Fruit fly (Drosophila melanogaster) whole organism, embryonic: ENCODE measurements around the gene CG8526.

Experiments
- Abd-B ChIP-seq: fragments of 200-800 bp; sonication (Bioruptor generic); optimal IDR thresholded peaks from 2 replicates; lab custom pipeline; 2018; ENCODE audit warnings: missing biosample characterization, mild to moderate bottlenecking, missing genetic modification characterization, moderate library complexity
- BEAF-32 ChIP-seq: fragments of 200-800 bp; sonication (Bioruptor generic); optimal IDR thresholded peaks from 3 replicates; lab custom pipeline; 2017; ENCODE audit warnings: missing biosample characterization, missing genetic modification characterization, mild to moderate bottlenecking, moderate library complexity, missing genetic modification reagents
- Bdp1 ChIP-seq: fragments of 200-800 bp; sonication (Bioruptor generic); optimal IDR thresholded peaks from 3 replicates; lab custom pipeline; 2016; ENCODE audit warnings: missing biosample characterization, missing genetic modification characterization
- CG10267 ChIP-seq: fragments of 200-800 bp; sonication (Bioruptor generic); optimal IDR thresholded peaks from 2 replicates; lab custom pipeline; 2018; ENCODE audit warnings: missing biosample characterization, mild to moderate bottlenecking, missing genetic modification characterization, moderate library complexity
- CG13775 ChIP-seq: fragments of 200-800 bp; sonication (Bioruptor generic); optimal IDR thresholded peaks from 3 replicates; lab custom pipeline; 2017; ENCODE audit warnings: missing biosample characterization, mild to moderate bottlenecking, missing genetic modification characterization
- CG14667 ChIP-seq: fragments of 200-800 bp; sonication (Bioruptor generic); IDR thresholded peaks from 2 replicates; pipeline ENCODE4 v1.3.6; 2022; ENCODE audit warnings: missing biosample characterization, missing genetic modification characterization
- CG15073 ChIP-seq: fragments of 200-800 bp; sonication (Bioruptor generic); optimal IDR thresholded peaks from 2 replicates; lab custom pipeline; 2016; ENCODE audit warnings: missing biosample characterization, missing genetic modification characterization
- CG15479 ChIP-seq: fragments of 200-800 bp; sonication (Bioruptor generic); optimal IDR thresholded peaks from 3 replicates; lab custom pipeline; 2019; ENCODE audit warnings: missing biosample characterization, mild to moderate bottlenecking, missing genetic modification characterization, moderate library complexity
- CG1603 ChIP-seq: fragments of 200-800 bp; sonication (Bioruptor generic); optimal IDR thresholded peaks from 2 replicates; lab custom pipeline; 2019; ENCODE audit warnings: missing biosample characterization, mild to moderate bottlenecking, missing genetic modification characterization, moderate library complexity
- CG16813 ChIP-seq: fragments of 200-800 bp; sonication (Bioruptor generic); IDR thresholded peaks from 3 replicates; pipeline ENCODE4 v1.3.6; 2022; ENCODE audit warnings: missing biosample characterization, missing genetic modification characterization; ENCODE audit not compliant: partially characterized antibody
- CG16863 ChIP-seq: fragments of 200-800 bp; sonication (Bioruptor generic); optimal IDR thresholded peaks from 3 replicates; lab custom pipeline; 2016; ENCODE audit warnings: missing biosample characterization, missing genetic modification characterization
- CG17361 ChIP-seq: fragments of 200-800 bp; sonication (Bioruptor generic); IDR thresholded peaks from 3 replicates; pipeline ENCODE4 v1.3.6; 2022; ENCODE audit warnings: missing biosample characterization, missing genetic modification characterization
- CG3407 ChIP-seq: fragments of 200-800 bp; sonication (Bioruptor generic); optimal IDR thresholded peaks from 2 replicates; lab custom pipeline; 2018; ENCODE audit warnings: missing biosample characterization, mild to moderate bottlenecking, missing genetic modification characterization
- CG34422 ChIP-seq: fragments of 200-800 bp; sonication (Bioruptor generic); IDR thresholded peaks from 3 replicates; pipeline ENCODE4 v1.3.6; 2022; ENCODE audit warnings: missing biosample characterization, missing genetic modification characterization
- CG42726 ChIP-seq: fragments of 200-800 bp; sonication (Bioruptor generic); IDR thresholded peaks from 2 replicates; pipeline ENCODE4 v1.3.6; 2022; ENCODE audit warnings: missing biosample characterization, missing genetic modification characterization; ENCODE audit not compliant: partially characterized antibody
- CG7271 ChIP-seq: fragments of 200-800 bp; sonication (Bioruptor generic); optimal IDR thresholded peaks from 2 replicates; lab custom pipeline; 2018; ENCODE audit warnings: missing biosample characterization, mild to moderate bottlenecking, missing genetic modification characterization, moderate library complexity
- CG7963 ChIP-seq: fragments of 200-800 bp; sonication (Bioruptor generic); IDR thresholded peaks from 3 replicates; pipeline ENCODE4 v1.3.6; 2022; ENCODE audit warnings: missing biosample characterization, missing genetic modification characterization; ENCODE audit not compliant: partially characterized antibody
- CG9727 ChIP-seq: fragments of 200-800 bp; sonication (Bioruptor generic); optimal IDR thresholded peaks from 3 replicates; lab custom pipeline; 2017; ENCODE audit warnings: missing biosample characterization, mild to moderate bottlenecking, missing genetic modification characterization
- CG9817 ChIP-seq: fragments of 200-800 bp; sonication (Bioruptor generic); optimal IDR thresholded peaks from 2 replicates; lab custom pipeline; 2018; ENCODE audit warnings: missing biosample characterization, mild to moderate bottlenecking, missing genetic modification characterization, moderate library complexity
- CoRest ChIP-seq: fragments of 200-800 bp; sonication (Bioruptor generic); optimal IDR thresholded peaks from 3 replicates; lab custom pipeline; 2018; ENCODE audit warnings: missing biosample characterization, mild to moderate bottlenecking, missing genetic modification characterization, moderate library complexity
- Dek ChIP-seq: fragments of 200-800 bp; sonication (Bioruptor generic); optimal IDR thresholded peaks from 3 replicates; lab custom pipeline; 2019; ENCODE audit warnings: missing biosample characterization, mild to moderate bottlenecking, missing genetic modification characterization, moderate library complexity
- Ets65A ChIP-seq: fragments of 200-800 bp; sonication (Bioruptor generic); peaks from one replicate; lab custom pipeline; 2016; ENCODE audit warnings: missing biosample characterization, missing genetic modification characterization
- Ets97D ChIP-seq: fragments of 200-800 bp; sonication (Bioruptor generic); optimal IDR thresholded peaks from 3 replicates; lab custom pipeline; 2016; ENCODE audit warnings: missing biosample characterization, missing genetic modification characterization
- Gsc ChIP-seq: fragments of 200-800 bp; sonication (Bioruptor generic); IDR thresholded peaks from 2 replicates; pipeline ENCODE4 v1.3.6; 2022; ENCODE audit warnings: missing biosample characterization, missing genetic modification characterization
- HLHmδ ChIP-seq: fragments of 200-800 bp; sonication (Bioruptor generic); optimal IDR thresholded peaks from 2 replicates; lab custom pipeline; 2018; ENCODE audit warnings: missing biosample characterization, mild to moderate bottlenecking, missing genetic modification characterization, moderate library complexity
- Nf-YC ChIP-seq: fragments of 200-800 bp; optimal IDR thresholded peaks from 3 replicates; lab custom pipeline; 2019; ENCODE audit warnings: missing biosample characterization, mild to moderate bottlenecking, missing genetic modification characterization, moderate library complexity
- PHDP ChIP-seq: fragments of 200-800 bp; sonication (Bioruptor generic); optimal IDR thresholded peaks from 3 replicates; lab custom pipeline; 2018; ENCODE audit warnings: missing biosample characterization, mild to moderate bottlenecking, missing genetic modification characterization, moderate library complexity
- Pdp1 ChIP-seq, 2 experiments: fragments of 200-800 bp; sonication (Bioruptor generic); optimal IDR thresholded peaks; 3 replicates each; lab custom pipeline; 2016; ENCODE audit warnings: missing biosample characterization in 2 of 2, missing genetic modification characterization in 2 of 2, mild to moderate bottlenecking in 1 of 2, moderate library complexity in 1 of 2
- Ptx1 ChIP-seq: fragments of 200-800 bp; sonication (Bioruptor generic); IDR thresholded peaks from 2 replicates; pipeline ENCODE4 v1.3.6; 2022; ENCODE audit warnings: missing biosample characterization, missing genetic modification characterization
- Ravus ChIP-seq: fragments of 200-800 bp; sonication (Bioruptor generic); IDR thresholded peaks from 2 replicates; pipeline ENCODE4 v1.3.6; 2022; ENCODE audit warnings: missing biosample characterization, missing genetic modification characterization
- bcd ChIP-seq: fragments of 200-800 bp; sonication (Bioruptor generic); optimal IDR thresholded peaks from 2 replicates; lab custom pipeline; 2017; ENCODE audit warnings: missing biosample characterization, mild to moderate bottlenecking, missing genetic modification characterization
- btn ChIP-seq: fragments of 200-800 bp; sonication (Bioruptor generic); optimal IDR thresholded peaks from 2 replicates; lab custom pipeline; 2016; ENCODE audit warnings: missing biosample characterization, missing genetic modification characterization
- chinmo ChIP-seq: fragments of 200-800 bp; sonication (Bioruptor generic); IDR thresholded peaks from 4 replicates; pipeline ENCODE4 v1.3.6; 2022; ENCODE audit warnings: missing biosample characterization, missing genetic modification characterization; ENCODE audit not compliant: partially characterized antibody
- corto ChIP-seq: fragments of 200-800 bp; sonication (Bioruptor generic); optimal IDR thresholded peaks from 2 replicates; lab custom pipeline; 2016; ENCODE audit warnings: missing biosample characterization, mild to moderate bottlenecking, missing genetic modification characterization, moderate library complexity
- eyg ChIP-seq: fragments of 200-800 bp; sonication (Bioruptor generic); optimal IDR thresholded peaks from 3 replicates; lab custom pipeline; 2016; ENCODE audit warnings: missing biosample characterization, missing genetic modification characterization
- fd96Cb ChIP-seq: fragments of 200-800 bp; sonication (Bioruptor generic); optimal IDR thresholded peaks from 2 replicates; lab custom pipeline; 2018; ENCODE audit warnings: missing biosample characterization, mild to moderate bottlenecking, missing genetic modification characterization, moderate library complexity
- gcm ChIP-seq: fragments of 200-800 bp; sonication (Bioruptor generic); optimal IDR thresholded peaks from 2 replicates; lab custom pipeline; 2019; ENCODE audit warnings: missing biosample characterization, mild to moderate bottlenecking, missing genetic modification characterization, moderate library complexity
- gsb ChIP-seq: fragments of 200-800 bp; sonication (Bioruptor generic); IDR thresholded peaks from 2 replicates; pipeline ENCODE4 v1.3.6; 2022; ENCODE audit warnings: missing biosample characterization, missing genetic modification characterization
- hbn ChIP-seq: fragments of 200-800 bp; sonication (Bioruptor generic); IDR thresholded peaks from 2 replicates; pipeline ENCODE4 v1.3.6; 2022; ENCODE audit warnings: missing biosample characterization, missing genetic modification characterization; ENCODE audit not compliant: partially characterized antibody
- hth ChIP-seq: fragments of >200 bp; optimal IDR thresholded peaks from 2 replicates; lab custom pipeline; 2017; ENCODE audit warnings: inconsistent platforms
- jigr1 ChIP-seq: fragments of 200-800 bp; sonication (Bioruptor generic); IDR thresholded peaks from 3 replicates; pipeline ENCODE4 v1.3.6; 2022; ENCODE audit warnings: missing biosample characterization, missing genetic modification characterization
- jing ChIP-seq: fragments of 200-800 bp; sonication (Bioruptor generic); optimal IDR thresholded peaks from 2 replicates; lab custom pipeline; 2018; ENCODE audit warnings: missing biosample characterization, mild to moderate bottlenecking, missing genetic modification characterization
- mld ChIP-seq: fragments of 200-800 bp; sonication (Bioruptor generic); IDR thresholded peaks from 3 replicates; pipeline ENCODE4 v1.3.6; 2022; ENCODE audit warnings: missing biosample characterization, missing genetic modification characterization; ENCODE audit not compliant: partially characterized antibody
- seq ChIP-seq: fragments of 200-800 bp; sonication (Bioruptor generic); IDR thresholded peaks from 2 replicates; pipeline ENCODE4 v1.3.6; 2022; ENCODE audit warnings: missing biosample characterization, missing genetic modification characterization
- sima ChIP-seq: fragments of 200-800 bp; sonication (Bioruptor generic); optimal IDR thresholded peaks from 2 replicates; lab custom pipeline; 2016; ENCODE audit warnings: missing biosample characterization, missing genetic modification characterization
- unc-4 ChIP-seq: fragments of 200-800 bp; sonication (Bioruptor generic); IDR thresholded peaks from 2 replicates; pipeline ENCODE4 v1.3.6; 2022; ENCODE audit warnings: missing biosample characterization, missing genetic modification characterization; ENCODE audit not compliant: partially characterized antibody
- vnd ChIP-seq: fragments of 200-800 bp; sonication (Bioruptor generic); IDR thresholded peaks from 3 replicates; pipeline ENCODE4 v1.3.6; 2022; ENCODE audit warnings: missing biosample characterization, missing genetic modification characterization; ENCODE audit not compliant: partially characterized antibody

Gene CG8526

dm6 chr3R:9762955-9763931, 37.8 kb upstream of the CG8526 start, which contains the start of the genes Snap24 and CG8478 (continued):
- TF ChIP-seq Ets65A (GFP tag; lab: Kevin White, UChicago) (no peak), corto (GFP tag; lab: Kevin White, UChicago) (no peak), CG3407 (GFP tag; lab: Kevin White, UChicago) (no peak), jigr1 (GFP tag; lab: Robert Waterston, UW) (no peak), CG1603 (tag; lab: Kevin White, UChicago) (peak; percentile 17), CG34422 (GFP tag; lab: Robert Waterston, UW) (peak; percentile 46; the same call in 1 of the 3 replicates), btn (GFP tag; lab: Kevin White, UChicago) (no peak), bcd (GFP tag; lab: Kevin White, UChicago) (no peak), hth (lab: Kevin White, UChicago) (no peak), Dek (tag; lab: Kevin White, UChicago) (no peak), CG9727 (peak; percentile 10), mld (peak; percentile 56; the same call in 2 of the 3 replicates), gsb (GFP tag; lab: Robert Waterston, UW) (no peak), CG16863 (GFP tag; lab: Kevin White, UChicago) (no peak), BEAF-32 (GFP tag; lab: Kevin White, UChicago) (peak; percentile 86), unc-4 (GFP tag; lab: Robert Waterston, UW) (peak; percentile 74), Gsc (GFP tag; lab: Robert Waterston, UW) (no peak), HLHmδ (GFP tag; lab: Kevin White, UChicago) (no peak), hbn (GFP tag; lab: Robert Waterston, UW) (peak; percentile 65), CG15479 (GFP tag; lab: Kevin White, UChicago) (no peak), CG7963 (GFP tag; lab: Robert Waterston, UW) (peak; percentile 57; the same call in 2 of the 3 replicates), CG42726 (GFP tag; lab: Robert Waterston, UW) (peak; percentile 45; the same call in 1 of the 2 replicates), vnd (GFP tag; lab: Robert Waterston, UW) (peak; percentile 73; the same call in 2 of the 3 replicates), jing (no peak), CG14667 (GFP tag; lab: Robert Waterston, UW) (no peak), chinmo (GFP tag; lab: Robert Waterston, UW) (peak; percentile 74; the same call in 2 of the 4 replicates), Nf-YC (tag; lab: Kevin White, UChicago) (peak; percentile 20), Ravus (GFP tag; lab: Robert Waterston, UW) (no peak), CG7271 (no peak), Ets97D (GFP tag; lab: Kevin White, UChicago) (peak; percentile 25), seq (GFP tag; lab: Robert Waterston, UW) (no peak), gcm (GFP tag; lab: Kevin White, UChicago) (no peak), CG10267 (peak; percentile 93), PHDP (tag; lab: Kevin White, UChicago) (no peak), sima (GFP tag; lab: Kevin White, UChicago) (no peak), eyg (GFP tag; lab: Kevin White, UChicago) (no peak), CoRest (tag; lab: Kevin White, UChicago) (peak; percentile 15), Ptx1 (GFP tag; lab: Robert Waterston, UW) (no peak), CG15073 (GFP tag; lab: Kevin White, UChicago) (no peak), CG16813 (peak; percentile 81), CG9817 (tag; lab: Kevin White, UChicago) (no peak), Pdp1 (GFP tag; optimal IDR thresholded peaks at IDR 0.05; lab: Kevin White, UChicago) (peak in 1 of 2 experiments; percentile 22), Abd-B (GFP tag; lab: Kevin White, UChicago) (peak; percentile 24), CG17361 (GFP tag; lab: Robert Waterston, UW) (peak; percentile 43; the same call in 1 of the 3 replicates), Bdp1 (GFP tag; lab: Kevin White, UChicago) (no peak), CG13775 (GFP tag; lab: Kevin White, UChicago) (no peak), fd96Cb (no peak)
